Fruit fly (Drosophila melanogaster) whole organism, adult: ENCODE measurements around the gene CG11700.

ENCODE experiments used
- CG11617 ChIP-seq: fragments of 200-800 bp; sonication (Bioruptor generic); optimal IDR thresholded peaks from 2 replicates; lab custom pipeline; 2017; ENCODE audit warnings: mild to moderate bottlenecking, missing biosample characterization, missing genetic modification reagents, missing genetic modification characterization
- CG33017 ChIP-seq: fragments of 200-800 bp; sonication (Bioruptor generic); optimal IDR thresholded peaks from 2 replicates; lab custom pipeline; 2018; ENCODE audit warnings: missing biosample characterization, mild to moderate bottlenecking, missing genetic modification characterization, moderate library complexity
- CG5204 ChIP-seq: fragments of 200-800 bp; sonication (Bioruptor generic); optimal IDR thresholded peaks from 2 replicates; lab custom pipeline; 2016; ENCODE audit warnings: missing biosample characterization, missing genetic modification characterization
- CG7045 ChIP-seq: fragments of 200-800 bp; sonication (Bioruptor generic); optimal IDR thresholded peaks from 2 replicates; lab custom pipeline; 2017; ENCODE audit warnings: missing biosample characterization, mild to moderate bottlenecking, missing genetic modification characterization
- CG7101 ChIP-seq: fragments of 200-800 bp; sonication (Bioruptor generic); optimal IDR thresholded peaks from 2 replicates; lab custom pipeline; 2018; ENCODE audit warnings: missing biosample characterization, mild to moderate bottlenecking, missing genetic modification characterization, moderate library complexity
- Clk ChIP-seq: fragments of 200-800 bp; sonication (Bioruptor generic); optimal IDR thresholded peaks from 2 replicates; lab custom pipeline; 2017; ENCODE audit warnings: missing biosample characterization, missing genetic modification characterization
- Crg-1 ChIP-seq: fragments of 200-800 bp; sonication (Bioruptor generic); optimal IDR thresholded peaks from 2 replicates; lab custom pipeline; 2016; ENCODE audit warnings: missing biosample characterization, missing genetic modification characterization
- Mnt ChIP-seq: fragments of 200-800 bp; sonication (Bioruptor generic); optimal IDR thresholded peaks from 2 replicates; lab custom pipeline; 2016; ENCODE audit warnings: missing biosample characterization, mild to moderate bottlenecking, missing genetic modification characterization
- bab1 ChIP-seq: fragments of 200-800 bp; sonication (Bioruptor generic); optimal IDR thresholded peaks from 3 replicates; lab custom pipeline; 2019; ENCODE audit warnings: missing biosample characterization, mild to moderate bottlenecking, missing genetic modification characterization, moderate library complexity
- cic ChIP-seq: fragments of 200-800 bp; sonication (Bioruptor generic); optimal IDR thresholded peaks from 2 replicates; lab custom pipeline; 2017; ENCODE audit warnings: missing biosample characterization, mild to moderate bottlenecking, missing genetic modification characterization, moderate library complexity
- cnc ChIP-seq, 2 experiments: fragments of >200 bp; optimal IDR thresholded peaks; 2 replicates each; lab custom pipeline; 2017
- kay ChIP-seq: fragments of 200-800 bp; sonication (Bioruptor generic); peaks from one replicate; lab custom pipeline; 2016; ENCODE audit warnings: missing biosample characterization, missing genetic modification characterization, borderline replicate concordance
- ovo ChIP-seq: fragments of 200-800 bp; sonication (Bioruptor generic); optimal IDR thresholded peaks from 2 replicates; lab custom pipeline; 2016; ENCODE audit warnings: missing biosample characterization, missing genetic modification characterization
- pad ChIP-seq: fragments of 200-800 bp; sonication (Bioruptor generic); optimal IDR thresholded peaks from 3 replicates; lab custom pipeline; 2017; ENCODE audit warnings: missing biosample characterization, missing genetic modification characterization, mild to moderate bottlenecking, moderate library complexity, missing genetic modification reagents
- toe ChIP-seq: fragments of 200-800 bp; sonication (Bioruptor generic); optimal IDR thresholded peaks from 2 replicates; lab custom pipeline; 2016; ENCODE audit warnings: missing biosample characterization, missing genetic modification characterization

CG11700 gene

dm6 chrX:6252897-6253540, 30.4 kb downstream of the CG11700 start:
- TF ChIP-seq CG7045 (GFP tag; lab: Kevin White, UChicago) (no peak), bab1 (GFP tag; lab: Kevin White, UChicago) (no peak), CG11617 (no peak), CG7101 (tag; lab: Kevin White, UChicago) (no peak), Crg-1 (GFP tag; lab: Kevin White, UChicago) (no peak), CG33017 (tag; lab: Kevin White, UChicago) (no peak), kay (GFP tag; lab: Kevin White, UChicago) (no peak)

- TF ChIP-seq CG7045 (GFP tag; lab: Kevin White, UChicago) (no peak), Clk (GFP tag; lab: Kevin White, UChicago) (no peak), pad (no peak), ovo (GFP tag; lab: Kevin White, UChicago) (no peak), cic (GFP tag; lab: Kevin White, UChicago) (no peak), Mnt (GFP tag; lab: Kevin White, UChicago) (no peak), kay (GFP tag; lab: Kevin White, UChicago) (no peak), Crg-1 (GFP tag; lab: Kevin White, UChicago) (no peak), CG7101 (tag; lab: Kevin White, UChicago) (no peak), CG11617 (no peak), bab1 (GFP tag; lab: Kevin White, UChicago) (no peak), CG5204 (GFP tag; lab: Kevin White, UChicago) (no peak), cnc (optimal IDR thresholded peaks at IDR 0.05; lab: Kevin White, UChicago) (no peak), toe (GFP tag; lab: Kevin White, UChicago) (no peak)
Measured at dm6 chrX:6237015-6237414, 46.4 kb downstream of the CG11700 start, which contains the start of gene CG14445. Gene CG14445, plus strand, starts transcription at chrX:6237315.
